Worm (Caenorhabditis elegans) whole organism, mixed stage, embryonic: ENCODE measurements around the gene K09H11.15.

Experiments
- ces-1 ChIP-seq: fragments of 150-350 bp; optimal IDR thresholded peaks from 2 replicates; lab custom pipeline; 2014; ENCODE audit warnings: missing biosample characterization, missing genetic modification reagents, missing genetic modification characterization
- elt-1 ChIP-seq: sonication (generic microtip); optimal IDR thresholded peaks from 2 replicates; lab custom pipeline; 2017; ENCODE audit warnings: missing genetic modification characterization, mild to moderate bottlenecking, missing compliant biosample characterization, antibody characterized with exemption, moderate library complexity, borderline replicate concordance; ENCODE audit not compliant: insufficient read depth
- elt-3 ChIP-seq: fragments of 150-350 bp; optimal IDR thresholded peaks from 2 replicates; lab custom pipeline; 2014; ENCODE audit warnings: missing biosample characterization, missing genetic modification characterization
- lin-32 ChIP-seq: fragments of 200-800 bp; sonication (Bioruptor generic); optimal IDR thresholded peaks from 2 replicates; lab custom pipeline; 2018; ENCODE audit warnings: mild to moderate bottlenecking, missing genetic modification characterization, missing compliant biosample characterization
- mab-5 ChIP-seq: fragments of 150-350 bp; optimal IDR thresholded peaks from 2 replicates; lab custom pipeline; 2014; ENCODE audit warnings: missing biosample characterization, missing genetic modification characterization
- mep-1 ChIP-seq: fragments of 150-350 bp; optimal IDR thresholded peaks from 2 replicates; lab custom pipeline; 2017; ENCODE audit warnings: missing biosample characterization, missing genetic modification reagents, missing genetic modification characterization, inconsistent platforms
- nhr-237 ChIP-seq: fragments of 150-350 bp; optimal IDR thresholded peaks from 2 replicates; lab custom pipeline; 2014; ENCODE audit warnings: missing biosample characterization, missing genetic modification characterization
- nhr-76 ChIP-seq: sonication (generic microtip); optimal IDR thresholded peaks from 2 replicates; lab custom pipeline; 2017; ENCODE audit warnings: missing biosample characterization, missing genetic modification characterization
- pha-4 ChIP-seq: fragments of 150-350 bp; optimal IDR thresholded peaks from 2 replicates; lab custom pipeline; 2018; ENCODE audit warnings: missing biosample characterization, missing genetic modification reagents, missing genetic modification characterization

- TF ChIP-seq mep-1 (tag; lab: Kevin White, UChicago) (no peak), nhr-237 (tag; lab: Kevin White, UChicago) (no peak), lin-32 (GFP tag; lab: Kevin White, UChicago) (no peak), ces-1 (GFP tag; lab: Kevin White, UChicago) (no peak), nhr-76 (tag; lab: Kevin White, UChicago) (no peak), pha-4 (no peak), elt-3 (tag; lab: Kevin White, UChicago) (no peak), elt-1 (tag; lab: Kevin White, UChicago) (no peak), mab-5 (no peak)
These were observed 38.8 kb upstream of the K09H11.15 start for ce11 chrV:5769500-5769899.
